Worm (Caenorhabditis elegans): ENCODE measurements around the gene irg-7.

The irg-7 gene

DNA sequence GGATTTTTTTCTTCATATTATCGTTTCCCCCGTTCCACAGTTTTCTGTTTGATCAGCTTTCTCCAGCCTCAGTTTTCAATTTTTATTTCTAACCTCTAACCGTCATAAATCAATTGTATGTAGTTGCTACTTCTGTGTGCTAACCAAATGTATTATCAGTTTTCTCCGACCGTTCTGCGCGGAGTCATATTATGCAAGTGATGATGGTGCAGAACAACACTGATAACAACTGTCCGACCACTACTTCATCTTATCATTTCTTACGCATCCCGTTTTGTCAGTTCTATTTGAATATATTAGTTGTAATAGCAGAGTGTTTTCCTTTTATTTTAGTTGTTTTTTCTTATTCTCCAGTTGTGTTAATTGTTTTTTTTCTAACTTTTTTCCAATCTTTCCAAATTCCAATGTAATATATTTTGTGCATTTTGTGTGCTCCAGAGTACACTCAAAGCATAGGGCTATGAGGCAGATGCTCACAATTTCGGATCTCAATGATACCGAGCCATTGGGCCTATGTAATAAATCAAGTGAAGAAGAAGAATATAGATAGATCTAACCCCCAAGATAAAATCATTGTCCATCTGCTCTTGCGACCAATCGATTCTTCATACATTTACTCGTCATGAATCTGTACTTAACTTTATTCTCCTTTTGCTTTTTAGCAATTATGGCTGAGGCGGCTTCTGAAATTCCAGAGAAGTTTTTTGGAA, 13.5 kb upstream of the irg-7 start, which contains the start of gene lbp-3:
lbp-3 (plus strand) TSS at position 589 of the 710 bp plus-strand sequence.
- TF ChIP-seq nhr-77 (tag; optimal IDR thresholded peaks at IDR 0.05) (peak; percentile 37), hlh-11 (tag; optimal IDR thresholded peaks at IDR 0.05) (peak; percentile 78), F49E8.2 (tag; optimal IDR thresholded peaks at IDR 0.05; ENCODE audit: borderline replicate concordance) (no peak), daf-16 (GFP tag; optimal IDR thresholded peaks at IDR 0.05) (no peak), daf-16 (tag; optimal IDR thresholded peaks at IDR 0.05) (peak; percentile 94), nhr-28 (tag; optimal IDR thresholded peaks at IDR 0.05) (peak; percentile 88), hlh-30 (tag; optimal IDR thresholded peaks at IDR 0.05; ENCODE audit: insufficient read depth) (peak; percentile 44), gei-8 (GFP tag; optimal IDR thresholded peaks at IDR 0.05) (no peak), dmd-6 (GFP tag; IDR thresholded peaks at IDR 0.05) (peak; percentile 61), spr-1 (tag; optimal IDR thresholded peaks at IDR 0.05) (no peak), nhr-102 (tag; optimal IDR thresholded peaks at IDR 0.05) (peak; percentile 90), lsy-2 (tag; optimal IDR thresholded peaks at IDR 0.05) (no peak), ceh-32 (tag; optimal IDR thresholded peaks at IDR 0.05; ENCODE audit: poor library complexity) (no peak), snpc-1.2 (GFP tag; IDR thresholded peaks at IDR 0.05) (no peak), lin-29 (GFP tag; IDR thresholded peaks at IDR 0.05) (no peak), aly-2 (tag; optimal IDR thresholded peaks at IDR 0.05) (no peak), mep-1 (tag; optimal IDR thresholded peaks at IDR 0.05) (peak; percentile 24), ztf-7 (tag; optimal IDR thresholded peaks at IDR 0.05) (peak; percentile 98), dpl-1 (GFP tag; optimal IDR thresholded peaks at IDR 0.05) (no peak), pqm-1 (tag; optimal IDR thresholded peaks at IDR 0.05) (peak; percentile 98), zip-11 (GFP tag; IDR thresholded peaks at IDR 0.05) (no peak), ceh-82 (tag; optimal IDR thresholded peaks at IDR 0.05) (no peak), ama-1 (optimal IDR thresholded peaks at IDR 0.05) (no peak), php-3 (GFP tag; IDR thresholded peaks at IDR 0.05) (peak; percentile 52; the same call in 1 of the 2 replicates), rbr-2 (tag; optimal IDR thresholded peaks at IDR 0.05) (no peak), madf-9 (GFP tag; conservative IDR thresholded peaks at IDR 0.05) (no peak), mdl-1 (tag; optimal IDR thresholded peaks at IDR 0.05) (peak in 1 of 2 experiments; percentile 2), Y105C5A.15 (GFP tag; IDR thresholded peaks at IDR 0.05) (no peak), dve-1 (tag; optimal IDR thresholded peaks at IDR 0.05; ENCODE audit: insufficient read depth) (peak; percentile 83), unc-62 (GFP tag; optimal IDR thresholded peaks at IDR 0.05 in 1 of 2) (peak in 1 of 2 experiments; percentile 86), unc-62 (tag; optimal IDR thresholded peaks at IDR 0.05) (no peak), ces-1 (GFP tag; optimal IDR thresholded peaks at IDR 0.05) (no peak), nhr-48 (tag; optimal IDR thresholded peaks at IDR 0.05) (peak; percentile 32), lin-1 (GFP tag; IDR thresholded peaks at IDR 0.05) (peak; percentile 61; the same call in 1 of the 2 replicates)

DNA sequence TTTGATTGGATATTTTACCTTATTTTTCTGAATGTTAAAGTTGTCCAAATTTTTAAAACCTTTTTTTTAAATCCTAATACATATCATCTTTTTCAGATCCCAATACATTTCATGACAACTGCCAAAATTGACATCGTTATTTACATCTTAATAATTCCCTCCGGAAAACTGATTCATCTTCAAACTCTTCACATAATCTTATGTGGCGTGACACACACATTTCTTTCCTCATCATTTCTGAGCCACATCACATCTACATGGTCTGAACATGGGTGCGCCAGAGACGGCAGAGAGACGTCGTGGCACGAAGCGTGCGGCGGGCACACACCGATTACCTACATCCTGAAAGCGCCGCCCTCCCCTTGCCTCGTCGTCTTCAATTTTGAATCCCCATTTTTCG, 9.1 kb upstream of the irg-7 start, which contains the start of gene tba-9:
tba-9 (plus strand) TSS at position 301 of the 400 bp plus-strand sequence.
- TF ChIP-seq dmd-6 (GFP tag; IDR thresholded peaks at IDR 0.05), result no peak
- TF ChIP-seq lin-13 (GFP tag; optimal IDR thresholded peaks at IDR 0.05), result no peak
- no peak for TF ChIP-seq unc-130 (GFP tag; optimal IDR thresholded peaks at IDR 0.05)
- TF ChIP-seq Y105C5A.15 (GFP tag; IDR thresholded peaks at IDR 0.05), result no peak
- TF ChIP-seq zfp-3 (GFP tag; conservative IDR thresholded peaks at IDR 0.05), result no peak
- no peak for TF ChIP-seq hlh-30 (tag; optimal IDR thresholded peaks at IDR 0.05; ENCODE audit: insufficient read depth)
- no peak for TF ChIP-seq aha-1 (tag)
- TF ChIP-seq zip-2 (tag; optimal IDR thresholded peaks at IDR 0.05), result no peak
- TF ChIP-seq lin-29 (GFP tag; IDR thresholded peaks at IDR 0.05), result no peak
- no peak for TF ChIP-seq nhr-48 (tag; optimal IDR thresholded peaks at IDR 0.05)
- no peak for TF ChIP-seq nhr-102 (tag; optimal IDR thresholded peaks at IDR 0.05)
- TF ChIP-seq vab-7 (GFP tag; IDR thresholded peaks at IDR 0.05), result no peak
- no peak for TF ChIP-seq dpl-1 (GFP tag; optimal IDR thresholded peaks at IDR 0.05)
- no peak for TF ChIP-seq Y75B8A.6 (GFP tag; IDR thresholded peaks at IDR 0.05)
- TF ChIP-seq cey-2 (tag; optimal IDR thresholded peaks at IDR 0.05; ENCODE audit: borderline replicate concordance, insufficient read depth), result no peak
- no peak for TF ChIP-seq nhr-10 (tag; optimal IDR thresholded peaks at IDR 0.05)
